Fruit fly (Drosophila melanogaster) whole organism, embryonic: ENCODE data around the gene lwr.

Experiments
- CG10274 ChIP-seq: fragments of 200-800 bp; sonication (Bioruptor generic); optimal IDR thresholded peaks from 3 replicates; lab custom pipeline; 2017; ENCODE audit warnings: missing biosample characterization, mild to moderate bottlenecking, missing genetic modification characterization
- CG10654 ChIP-seq: fragments of 200-800 bp; sonication (Bioruptor generic); optimal IDR thresholded peaks from 2 replicates; lab custom pipeline; 2016; ENCODE audit warnings: missing biosample characterization, missing genetic modification characterization
- CG13424 ChIP-seq: fragments of 200-800 bp; sonication (Bioruptor generic); optimal IDR thresholded peaks from 2 replicates; lab custom pipeline; 2019; ENCODE audit warnings: missing biosample characterization, mild to moderate bottlenecking, missing genetic modification characterization, moderate library complexity
- CG15073 ChIP-seq: fragments of 200-800 bp; sonication (Bioruptor generic); optimal IDR thresholded peaks from 2 replicates; lab custom pipeline; 2016; ENCODE audit warnings: missing biosample characterization, missing genetic modification characterization
- CG16813 ChIP-seq: fragments of 200-800 bp; sonication (Bioruptor generic); IDR thresholded peaks from 3 replicates; pipeline ENCODE4 v1.3.6; 2022; ENCODE audit warnings: missing biosample characterization, missing genetic modification characterization; ENCODE audit not compliant: partially characterized antibody
- CG1792 ChIP-seq: fragments of 200-800 bp; sonication (Bioruptor generic); optimal IDR thresholded peaks from 2 replicates; lab custom pipeline; 2016; ENCODE audit warnings: missing biosample characterization, missing genetic modification characterization
- CG2199 ChIP-seq: fragments of 200-800 bp; sonication (Bioruptor generic); IDR thresholded peaks from 3 replicates; pipeline ENCODE4 v1.3.6; 2022; ENCODE audit warnings: missing biosample characterization, missing genetic modification characterization
- CG2889 ChIP-seq: fragments of 200-800 bp; sonication (Bioruptor generic); IDR thresholded peaks from 3 replicates; pipeline ENCODE4 v1.3.6; 2022; ENCODE audit warnings: missing biosample characterization, missing genetic modification characterization
- CG31224 ChIP-seq: fragments of 200-800 bp; sonication (Bioruptor generic); IDR thresholded peaks from 2 replicates; pipeline ENCODE4 v1.3.6; 2022; ENCODE audit warnings: missing biosample characterization, missing genetic modification characterization
- CG32532 ChIP-seq: fragments of 200-800 bp; sonication (Bioruptor generic); IDR thresholded peaks from 2 replicates; pipeline ENCODE4 v1.3.6; 2022; ENCODE audit warnings: missing biosample characterization, missing genetic modification characterization
- CG34376 ChIP-seq: fragments of 200-800 bp; sonication (Bioruptor generic); optimal IDR thresholded peaks from 2 replicates; lab custom pipeline; 2018; ENCODE audit warnings: missing biosample characterization, mild to moderate bottlenecking, missing genetic modification characterization
- CG5180 ChIP-seq: fragments of 200-800 bp; sonication (Bioruptor generic); optimal IDR thresholded peaks from 3 replicates; lab custom pipeline; 2017; ENCODE audit warnings: missing biosample characterization, missing genetic modification characterization, mild to moderate bottlenecking, moderate library complexity, missing genetic modification reagents
- CG6254 ChIP-seq: fragments of 200-800 bp; sonication (Bioruptor generic); optimal IDR thresholded peaks from 3 replicates; lab custom pipeline; 2017; ENCODE audit warnings: mild to moderate bottlenecking, missing biosample characterization, missing genetic modification reagents, missing genetic modification characterization
- CG6813 ChIP-seq: fragments of 200-800 bp; sonication (Bioruptor generic); optimal IDR thresholded peaks from 2 replicates; lab custom pipeline; 2017; ENCODE audit warnings: missing biosample characterization, missing genetic modification characterization, mild to moderate bottlenecking, moderate library complexity, missing genetic modification reagents
- CG7987 ChIP-seq: fragments of 200-800 bp; sonication (Bioruptor generic); optimal IDR thresholded peaks from 2 replicates; lab custom pipeline; 2018; ENCODE audit warnings: missing biosample characterization, mild to moderate bottlenecking, missing genetic modification characterization, moderate library complexity
- CG8290 ChIP-seq, 3 experiments: fragments of 200-800 bp; sonication (Bioruptor generic); optimal IDR thresholded peaks; 2 replicates each; lab custom pipeline; 2016 to 2019; ENCODE audit warnings: missing biosample characterization in 3 of 3, missing genetic modification characterization in 3 of 3, mild to moderate bottlenecking in 2 of 3, moderate library complexity in 1 of 3
- CG9797 ChIP-seq: fragments of 200-800 bp; sonication (Bioruptor generic); optimal IDR thresholded peaks from 3 replicates; lab custom pipeline; 2018; ENCODE audit warnings: missing biosample characterization, mild to moderate bottlenecking, missing genetic modification characterization
- CG9876 ChIP-seq: fragments of 200-800 bp; sonication (Bioruptor generic); optimal IDR thresholded peaks from 2 replicates; lab custom pipeline; 2016; ENCODE audit warnings: missing biosample characterization, missing genetic modification characterization
- ERR ChIP-seq: fragments of 200-800 bp; sonication (Bioruptor generic); optimal IDR thresholded peaks from 2 replicates; lab custom pipeline; 2016; ENCODE audit warnings: missing biosample characterization, missing genetic modification characterization
- Elba2 ChIP-seq: fragments of 200-800 bp; sonication (Bioruptor generic); optimal IDR thresholded peaks from 3 replicates; lab custom pipeline; 2016; ENCODE audit warnings: missing biosample characterization, missing genetic modification characterization
- Ets97D ChIP-seq: fragments of 200-800 bp; sonication (Bioruptor generic); optimal IDR thresholded peaks from 3 replicates; lab custom pipeline; 2016; ENCODE audit warnings: missing biosample characterization, missing genetic modification characterization
- H15 ChIP-seq: fragments of 200-800 bp; sonication (Bioruptor generic); IDR thresholded peaks from 3 replicates; pipeline ENCODE4 v1.3.6; 2022; ENCODE audit warnings: missing biosample characterization, missing genetic modification characterization
- Mad ChIP-seq: fragments of 200-800 bp; sonication (Bioruptor generic); optimal IDR thresholded peaks from 2 replicates; lab custom pipeline; 2016; ENCODE audit warnings: missing biosample characterization, missing genetic modification characterization
- Mrtf ChIP-seq: fragments of 200-800 bp; sonication (Bioruptor generic); IDR thresholded peaks from 3 replicates; pipeline ENCODE4 v1.3.6; 2022; ENCODE audit warnings: missing biosample characterization, missing genetic modification characterization
- Opbp ChIP-seq: fragments of 200-800 bp; sonication (Bioruptor generic); IDR thresholded peaks from 3 replicates; pipeline ENCODE4 v1.3.6; 2022; ENCODE audit warnings: missing biosample characterization, missing genetic modification characterization; ENCODE audit not compliant: partially characterized antibody
- Rx ChIP-seq: fragments of 200-800 bp; sonication (Bioruptor generic); IDR thresholded peaks from 2 replicates; pipeline ENCODE4 v1.3.6; 2022; ENCODE audit warnings: missing biosample characterization, missing genetic modification characterization
- Side ChIP-seq: fragments of 200-800 bp; sonication (Bioruptor generic); optimal IDR thresholded peaks from 2 replicates; lab custom pipeline; 2016; ENCODE audit warnings: missing biosample characterization, missing genetic modification characterization
- Taf1 ChIP-seq: fragments of 200-800 bp; sonication (Bioruptor generic); IDR thresholded peaks from 2 replicates; pipeline ENCODE4 v1.3.6; 2022; ENCODE audit warnings: missing biosample characterization, missing genetic modification characterization
- abd-A ChIP-seq: fragments of 200-800 bp; sonication (Bioruptor generic); optimal IDR thresholded peaks from 3 replicates; lab custom pipeline; 2019; ENCODE audit warnings: missing biosample characterization, mild to moderate bottlenecking, missing genetic modification characterization, moderate library complexity
- ash1 ChIP-seq: fragments of 200-800 bp; sonication (Bioruptor generic); optimal IDR thresholded peaks from 2 replicates; lab custom pipeline; 2018; ENCODE audit warnings: missing biosample characterization, mild to moderate bottlenecking, missing genetic modification characterization
- ato ChIP-seq: fragments of 200-800 bp; sonication (Bioruptor generic); IDR thresholded peaks from 2 replicates; pipeline ENCODE4 v1.3.6; 2022; ENCODE audit warnings: missing biosample characterization, missing genetic modification characterization; ENCODE audit not compliant: partially characterized antibody
- caup ChIP-seq: fragments of 200-800 bp; sonication (Bioruptor generic); optimal IDR thresholded peaks from 3 replicates; lab custom pipeline; 2017; ENCODE audit warnings: missing biosample characterization, mild to moderate bottlenecking, missing genetic modification characterization, moderate library complexity; ENCODE audit not compliant: severe bottlenecking
- crol ChIP-seq: fragments of 200-800 bp; sonication (Bioruptor generic); IDR thresholded peaks from 2 replicates; pipeline ENCODE4 v1.3.6; 2022; ENCODE audit warnings: missing biosample characterization, missing genetic modification characterization
- dan ChIP-seq: fragments of 200-800 bp; sonication (Bioruptor generic); IDR thresholded peaks from 2 replicates; pipeline ENCODE4 v1.3.6; 2022; ENCODE audit warnings: missing biosample characterization, missing genetic modification characterization
- dmrt99B ChIP-seq: fragments of 200-800 bp; sonication (Bioruptor generic); optimal IDR thresholded peaks from 2 replicates; lab custom pipeline; 2018; ENCODE audit warnings: missing biosample characterization, mild to moderate bottlenecking, missing genetic modification characterization, moderate library complexity
- fd96Cb ChIP-seq: fragments of 200-800 bp; sonication (Bioruptor generic); optimal IDR thresholded peaks from 2 replicates; lab custom pipeline; 2018; ENCODE audit warnings: missing biosample characterization, mild to moderate bottlenecking, missing genetic modification characterization, moderate library complexity
- gt ChIP-seq: fragments of 200-800 bp; sonication (Bioruptor generic); IDR thresholded peaks from 2 replicates; pipeline ENCODE4 v1.3.6; 2022; ENCODE audit warnings: missing biosample characterization, missing genetic modification characterization
- kah ChIP-seq: fragments of 200-800 bp; sonication (Bioruptor generic); optimal IDR thresholded peaks from 2 replicates; lab custom pipeline; 2018; ENCODE audit warnings: missing biosample characterization, mild to moderate bottlenecking, missing genetic modification characterization
- maf-S ChIP-seq: fragments of 200-800 bp; sonication (Bioruptor generic); optimal IDR thresholded peaks from 2 replicates; lab custom pipeline; 2016; ENCODE audit warnings: missing biosample characterization, missing genetic modification characterization
- mam ChIP-seq: fragments of 200-800 bp; sonication (Bioruptor generic); optimal IDR thresholded peaks from 3 replicates; lab custom pipeline; 2016; ENCODE audit warnings: missing biosample characterization, missing genetic modification characterization
- otp ChIP-seq: fragments of 200-800 bp; sonication (Bioruptor generic); IDR thresholded peaks from 3 replicates; pipeline ENCODE4, ENCODE4 v1.3.6; 2022; ENCODE audit warnings: missing biosample characterization, missing genetic modification characterization
- pan ChIP-seq, 4 experiments: fragments of >200 bp in 3 of 4; fragments of 200-800 bp in 1 of 4; sonication (Bioruptor generic) in 1 of 4; optimal IDR thresholded peaks in 3 of 4; IDR thresholded peaks in 1 of 4; 2 replicates each; pipeline versions ENCODE4 v1.3.6 to Lab custom; 2017 to 2022; ENCODE audit warnings: missing biosample characterization in 2 of 4, missing genetic modification characterization in 2 of 4, mixed read lengths in 1 of 4
- pb ChIP-seq: fragments of 200-800 bp; sonication (Bioruptor generic); optimal IDR thresholded peaks from 3 replicates; lab custom pipeline; 2016; ENCODE audit warnings: missing biosample characterization, missing genetic modification characterization
- row ChIP-seq: fragments of 200-800 bp; sonication (Bioruptor generic); IDR thresholded peaks from 3 replicates; pipeline ENCODE4 v1.3.6; 2022; ENCODE audit warnings: missing biosample characterization, missing genetic modification characterization
- ssp ChIP-seq: fragments of 200-800 bp; sonication (Bioruptor generic); IDR thresholded peaks from 2 replicates; pipeline ENCODE4 v1.3.6; 2022; ENCODE audit warnings: missing biosample characterization, missing genetic modification characterization
- sug ChIP-seq: fragments of 200-800 bp; optimal IDR thresholded peaks from 2 replicates; lab custom pipeline; 2019; ENCODE audit warnings: missing biosample characterization, mild to moderate bottlenecking, missing genetic modification characterization, moderate library complexity
- vvl ChIP-seq: fragments of 200-800 bp; sonication (Bioruptor generic); IDR thresholded peaks from 2 replicates; pipeline ENCODE4 v1.3.6; 2022; ENCODE audit warnings: missing biosample characterization, missing genetic modification characterization
- wdn ChIP-seq: fragments of 200-800 bp; sonication (Bioruptor generic); IDR thresholded peaks from 2 replicates; pipeline ENCODE4 v1.3.6; 2022; ENCODE audit warnings: missing biosample characterization, missing genetic modification characterization

lwr gene

dm6 chr2L:520331-521000 is 21.9 kb downstream of the lwr start (continued):
- TF ChIP-seq CG32532 (peak; percentile 53), CG6254 (GFP tag; lab: Kevin White, UChicago) (peak; percentile 56), fd96Cb (tag; lab: Kevin White, UChicago) (peak; percentile 89), dmrt99B (tag; lab: Kevin White, UChicago) (peak; percentile 96), otp (GFP tag; lab: Robert Waterston, UW) (peak; percentile 87), Ets97D (peak; percentile 54), CG16813 (GFP tag; lab: Robert Waterston, UW) (no peak), wdn (peak; percentile 38; the same call in 1 of the 2 replicates), CG2199 (GFP tag; lab: Robert Waterston, UW) (peak; percentile 48; the same call in 2 of the 3 replicates), row (GFP tag; lab: Robert Waterston, UW) (peak; percentile 83), H15 (GFP tag; lab: Robert Waterston, UW) (peak; percentile 80; the same call in 2 of the 3 replicates), CG13424 (peak; percentile 90), kah (GFP tag; lab: Kevin White, UChicago) (peak; percentile 67), pb (GFP tag; lab: Kevin White, UChicago) (peak; percentile 66), maf-S (peak; percentile 82), CG9797 (GFP tag; lab: Kevin White, UChicago) (no peak), gt (GFP tag; lab: Robert Waterston, UW) (no peak), CG2889 (GFP tag; lab: Robert Waterston, UW) (peak; percentile 56; the same call in 1 of the 3 replicates), Rx (peak; percentile 89), CG10274 (GFP tag; lab: Kevin White, UChicago) (peak; percentile 27), abd-A (tag; lab: Kevin White, UChicago) (no peak), Side (peak; percentile 80), CG1792 (peak; percentile 57), ash1 (GFP tag; lab: Kevin White, UChicago) (no peak), mam (GFP tag; lab: Kevin White, UChicago) (peak; percentile 70), CG8290 (GFP tag; optimal IDR thresholded peaks at IDR 0.05; lab: Kevin White, UChicago) (peak; percentile 71), CG8290 (tag; optimal IDR thresholded peaks at IDR 0.05; lab: Kevin White, UChicago) (peak; percentile 40 to 86), vvl (GFP tag; lab: Robert Waterston, UW) (peak; percentile 92), Mrtf (GFP tag; lab: Robert Waterston, UW) (peak; percentile 71), CG7987 (GFP tag; lab: Kevin White, UChicago) (no peak), Elba2 (GFP tag; lab: Kevin White, UChicago) (no peak), CG15073 (GFP tag; lab: Kevin White, UChicago) (peak; percentile 36), pan (optimal IDR thresholded peaks at IDR 0.05; lab: Kevin White, UChicago) (no peak), pan (GFP tag; optimal IDR thresholded peaks at IDR 0.05 in 1 of 2, IDR thresholded peaks at IDR 0.05 in 1 of 2) (peak in 1 of 2 experiments; percentile 85), CG9876 (peak; percentile 30), ssp (GFP tag; lab: Robert Waterston, UW) (peak; percentile 63), sug (tag; lab: Kevin White, UChicago) (peak; percentile 36), Taf1 (GFP tag; lab: Robert Waterston, UW) (no peak), Mad (GFP tag; lab: Kevin White, UChicago) (peak; percentile 85), caup (peak; percentile 68), CG10654 (GFP tag; lab: Kevin White, UChicago) (peak; percentile 80), CG5180 (peak; percentile 52), ERR (peak; percentile 43), CG6813 (GFP tag; lab: Kevin White, UChicago) (peak; percentile 62), crol (GFP tag; lab: Robert Waterston, UW) (peak; percentile 5; the same call in 1 of the 2 replicates), CG34376 (GFP tag; lab: Kevin White, UChicago) (no peak), Opbp (GFP tag; lab: Robert Waterston, UW) (no peak), CG31224 (peak; percentile 27; the same call in 1 of the 2 replicates), ato (GFP tag; lab: Robert Waterston, UW) (no peak), dan (0 out of 2 replicates have a peak, but pooled peaks have one; percentile 11)
